Worm (Caenorhabditis elegans) whole organism, young adult: Measurements from ENCODE around the gene try-5.

ENCODE experiments used
- B0019.2 ChIP-seq: fragments of 200-800 bp; sonication (Bioruptor generic); conservative IDR thresholded peaks from 2 replicates; pipeline ENCODE4 v1.3.6; 2022; ENCODE audit warnings: missing genetic modification reagents, missing genetic modification characterization, missing compliant biosample characterization
- F57A8.1 ChIP-seq: fragments of 200-800 bp; sonication (Bioruptor generic); optimal IDR thresholded peaks from 2 replicates; lab custom pipeline; 2018; ENCODE audit warnings: mild to moderate bottlenecking, missing genetic modification characterization, moderate library complexity, missing compliant biosample characterization
- ama-1 ChIP-seq, 3 experiments: fragments of 150-350 bp in 1 of 3; sonication (generic microtip) in 2 of 3; optimal IDR thresholded peaks; 2 replicates each; lab custom pipeline; 2014 to 2018; ENCODE audit warnings: missing biosample characterization in 2 of 3, missing genetic modification characterization in 2 of 3, missing genetic modification reagents in 2 of 3
- attf-3 ChIP-seq: fragments of 200-800 bp; sonication (Bioruptor generic); conservative IDR thresholded peaks from 2 replicates; pipeline ENCODE4 v1.3.6; 2022; ENCODE audit warnings: missing genetic modification reagents, missing genetic modification characterization, missing compliant biosample characterization
- ceh-100 ChIP-seq: fragments of 200-800 bp; sonication (Bioruptor generic); IDR thresholded peaks from 2 replicates; pipeline ENCODE4 v1.3.6; 2022; ENCODE audit warnings: missing genetic modification reagents, missing genetic modification characterization, missing compliant biosample characterization
- dox-1 ChIP-seq: fragments of 200-800 bp; sonication (Bioruptor generic); IDR thresholded peaks from 2 replicates; pipeline ENCODE4 v1.3.6; 2022; ENCODE audit warnings: missing genetic modification reagents, missing genetic modification characterization, missing compliant biosample characterization
- him-1 ChIP-seq: sonication (generic microtip); optimal IDR thresholded peaks from 2 replicates; lab custom pipeline; 2016; ENCODE audit warnings: missing genotype, missing genetic modification reagents, missing genetic modification characterization, missing compliant biosample characterization
- madf-8 ChIP-seq: fragments of 200-800 bp; sonication (Bioruptor generic); conservative IDR thresholded peaks from 2 replicates; pipeline ENCODE4 v1.3.6; 2022; ENCODE audit warnings: missing genetic modification reagents, missing genetic modification characterization, missing compliant biosample characterization
- mes-4 ChIP-seq: sonication (generic microtip); optimal IDR thresholded peaks from 2 replicates; lab custom pipeline; 2016; ENCODE audit warnings: missing genotype, missing genetic modification characterization, missing compliant biosample characterization
- nfya-1 ChIP-seq: sonication (generic microtip); optimal IDR thresholded peaks from 2 replicates; lab custom pipeline; 2017; ENCODE audit warnings: antibody characterized with exemption, missing compliant biosample characterization, missing genetic modification characterization, borderline replicate concordance; ENCODE audit not compliant: insufficient read depth
- tlf-1 ChIP-seq: fragments of 200-800 bp; sonication (Bioruptor generic); optimal IDR thresholded peaks from 2 replicates; lab custom pipeline; 2018; ENCODE audit warnings: mild to moderate bottlenecking, missing genetic modification characterization, missing compliant biosample characterization
- ztf-28 ChIP-seq: fragments of 200-800 bp; sonication (Bioruptor generic); IDR thresholded peaks from 2 replicates; pipeline ENCODE4 v1.3.6; 2022; ENCODE audit warnings: missing genetic modification reagents, missing genetic modification characterization, missing compliant biosample characterization

DNA sequence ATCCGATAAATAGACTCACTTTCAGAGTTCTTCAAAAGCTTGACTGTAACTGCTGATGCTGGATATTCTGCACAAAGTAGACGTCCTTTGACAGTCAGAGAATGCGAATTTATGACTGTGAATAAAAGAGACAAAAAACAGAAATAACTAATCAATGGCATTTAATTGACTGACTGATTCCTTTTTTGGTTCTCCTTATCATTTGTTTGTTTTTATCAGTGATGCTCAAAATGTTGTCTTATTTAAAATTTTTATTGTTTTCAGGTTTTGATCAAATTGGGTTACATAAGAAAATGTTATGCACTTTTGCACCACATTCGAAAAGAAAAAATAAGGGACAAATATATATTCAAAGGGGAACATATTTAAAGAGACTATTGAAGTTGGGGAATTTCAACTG is 9.5 kb downstream of the try-5 start, which contains the start of gene ttr-49:
- TF ChIP-seq nfya-1 (tag; lab: Kevin White, UChicago): no peak
- TF ChIP-seq ceh-100 (GFP tag; lab: Robert Waterston, UW): no peak
- no peak for TF ChIP-seq ama-1 (optimal IDR thresholded peaks at IDR 0.05; lab: Kevin White, UChicago)
- no peak for TF ChIP-seq ama-1 (GFP tag; optimal IDR thresholded peaks at IDR 0.05; lab: Kevin White, UChicago)
- no peak for TF ChIP-seq mes-4
- no peak for TF ChIP-seq ztf-28 (GFP tag; lab: Robert Waterston, UW)
- no peak for TF ChIP-seq him-1 (tag; lab: Kevin White, UChicago)
- TF ChIP-seq F57A8.1: no peak
- no peak for TF ChIP-seq tlf-1 (GFP tag; lab: Kevin White, UChicago)
- TF ChIP-seq dox-1 (GFP tag; lab: Robert Waterston, UW): no peak
- no peak for TF ChIP-seq B0019.2 (GFP tag; lab: Robert Waterston, UW)
- no peak for TF ChIP-seq attf-3
- TF ChIP-seq madf-8 (GFP tag; lab: Robert Waterston, UW): no peak
